Fruit fly (Drosophila melanogaster): Measurements from ENCODE around the gene CG12502.

The CG12502 gene

dm6 chr3L:824444-824843 lies 40.8 kb upstream of the CG12502 start (continued):
- TF ChIP-seq CG31441 (GFP tag; IDR thresholded peaks at IDR 0.05) (peak; percentile 60), H2.0 (GFP tag; IDR thresholded peaks at IDR 0.05) (no peak), CG15269 (tag; optimal IDR thresholded peaks at IDR 0.05) (no peak), Elba2 (GFP tag; optimal IDR thresholded peaks at IDR 0.05) (no peak), MBD-R2 (GFP tag; IDR thresholded peaks at IDR 0.05) (no peak), HLH4C (GFP tag; IDR thresholded peaks at IDR 0.05; ENCODE audit: partially characterized antibody) (no peak), Adf1 (GFP tag; IDR thresholded peaks at IDR 0.05) (no peak), Ssrp (tag; optimal IDR thresholded peaks at IDR 0.05) (peak; percentile 12), CG12155 (GFP tag; optimal IDR thresholded peaks at IDR 0.05) (no peak), Drgx (GFP tag; IDR thresholded peaks at IDR 0.05) (peak; percentile 79), Chrac-16 (GFP tag; optimal IDR thresholded peaks at IDR 0.05) (no peak), danr (GFP tag; IDR thresholded peaks at IDR 0.05) (no peak), CG12071 (GFP tag; optimal IDR thresholded peaks at IDR 0.05) (no peak), CG3847 (GFP tag; IDR thresholded peaks at IDR 0.05) (no peak), CG3995 (GFP tag; optimal IDR thresholded peaks at IDR 0.05) (no peak), CG34376 (GFP tag; optimal IDR thresholded peaks at IDR 0.05) (no peak), ase (GFP tag; IDR thresholded peaks at IDR 0.05) (no peak), Rx (GFP tag; IDR thresholded peaks at IDR 0.05) (0 out of 2 replicates have a peak, but pooled peaks have one; percentile 16), Dip2 (GFP tag; IDR thresholded peaks at IDR 0.05) (no peak), CG16863 (GFP tag; optimal IDR thresholded peaks at IDR 0.05) (no peak), CG7372 (GFP tag; IDR thresholded peaks at IDR 0.05) (no peak)

dm6 chr3L:832897-833857 lies 32.0 kb upstream of the CG12502 start, which contains the start of gene Sf3b3:
Sf3b3 (minus strand) TSS chr3L:833385.
- TF ChIP-seq Ets65A (GFP tag) = peak; percentile 64
- no peak for TF ChIP-seq tx (GFP tag; optimal IDR thresholded peaks at IDR 0.05)
- TF ChIP-seq jigr1 (GFP tag; IDR thresholded peaks at IDR 0.05) = peak; percentile 31; the same call in 1 of the 3 replicates
- TF ChIP-seq CG6813 (GFP tag; optimal IDR thresholded peaks at IDR 0.05) = no peak
- no peak for TF ChIP-seq CG1647 (GFP tag; optimal IDR thresholded peaks at IDR 0.05)
- no peak for TF ChIP-seq CG10321 (GFP tag; IDR thresholded peaks at IDR 0.05)
- TF ChIP-seq CG43689 (GFP tag; IDR thresholded peaks at IDR 0.05) = no peak
- no peak for TF ChIP-seq CG14965 (GFP tag; optimal IDR thresholded peaks at IDR 0.05; ENCODE audit: borderline replicate concordance)
- no peak for TF ChIP-seq Doc2 (GFP tag; IDR thresholded peaks at IDR 0.05)
- no peak for TF ChIP-seq Sox100B (GFP tag; optimal IDR thresholded peaks at IDR 0.05)
- no peak for TF ChIP-seq CG6765 (GFP tag; optimal IDR thresholded peaks at IDR 0.05)
- TF ChIP-seq sug (tag; optimal IDR thresholded peaks at IDR 0.05) = peak; percentile 9
- no peak for TF ChIP-seq Mes4 (GFP tag; optimal IDR thresholded peaks at IDR 0.05)
- TF ChIP-seq Nf-YA (GFP tag; IDR thresholded peaks at IDR 0.05) = no peak
- no peak for TF ChIP-seq nerfin-1 (tag; optimal IDR thresholded peaks at IDR 0.05)
- no peak for TF ChIP-seq CG2678 (tag; optimal IDR thresholded peaks at IDR 0.05)
- no peak for TF ChIP-seq CG9609 (GFP tag; optimal IDR thresholded peaks at IDR 0.05)
- peak; percentile 69 for TF ChIP-seq BEAF-32 (GFP tag; optimal IDR thresholded peaks at IDR 0.05)
- no peak for TF ChIP-seq CG7271 (tag; optimal IDR thresholded peaks at IDR 0.05)
- TF ChIP-seq ind (GFP tag; optimal IDR thresholded peaks at IDR 0.05) = no peak
- peak; percentile 60; the same call in 1 of the 3 replicates for TF ChIP-seq Dbx (GFP tag; IDR thresholded peaks at IDR 0.05)
- TF ChIP-seq CG14667 (GFP tag; IDR thresholded peaks at IDR 0.05) = peak; percentile 19; the same call in 1 of the 2 replicates
- no peak for TF ChIP-seq CG13775 (GFP tag; optimal IDR thresholded peaks at IDR 0.05)
- 0 out of 2 replicates have a peak, but pooled peaks have one; percentile 4 for TF ChIP-seq CG17328 (GFP tag; IDR thresholded peaks at IDR 0.05)
- TF ChIP-seq CG17829 (tag; optimal IDR thresholded peaks at IDR 0.05) = peak; percentile 42
- no peak for TF ChIP-seq Lpt (GFP tag; optimal IDR thresholded peaks at IDR 0.05)
- no peak for TF ChIP-seq abd-A (tag; optimal IDR thresholded peaks at IDR 0.05)
- TF ChIP-seq az2 (GFP tag; optimal IDR thresholded peaks at IDR 0.05) = no peak
- no peak for TF ChIP-seq CG10654 (GFP tag; optimal IDR thresholded peaks at IDR 0.05)
